Worm (Caenorhabditis elegans) whole organism, L4/young adult: Measurements from ENCODE around the gene F41E6.7.

Experiments used
- W03F9.2 ChIP-seq: fragments of 150-350 bp; optimal IDR thresholded peaks from 2 replicates; lab custom pipeline; 2014; ENCODE audit warnings: missing biosample characterization, missing genetic modification characterization
- dao-5 ChIP-seq: sonication (generic microtip); optimal IDR thresholded peaks from 2 replicates; lab custom pipeline; 2016; ENCODE audit warnings: missing genotype, missing genetic modification characterization, moderate library complexity, missing compliant biosample characterization
- him-1 ChIP-seq: sonication (generic microtip); optimal IDR thresholded peaks from 2 replicates; lab custom pipeline; 2016; ENCODE audit warnings: missing genotype, missing genetic modification reagents, missing genetic modification characterization, missing compliant biosample characterization

- TF ChIP-seq him-1: no peak
- no peak for TF ChIP-seq dao-5
- no peak for TF ChIP-seq W03F9.2 (tag; lab: Kevin White, UChicago)
Observed at ce11 chrV:8599192-8599591, at the start of gene F41E6.7.
